Fruit fly (Drosophila melanogaster): ENCODE measurements around the gene Sld5.

The Sld5 gene

dm6 chr3R:26021195-26021914 is 35.0 kb downstream of the Sld5 start (continued):
- TF ChIP-seq dmrt93B (GFP tag; optimal IDR thresholded peaks at IDR 0.05), result peak; percentile 93
- peak; percentile 94 for TF ChIP-seq woc (GFP tag; optimal IDR thresholded peaks at IDR 0.05)
- peak; percentile 54 for TF ChIP-seq Hnf4 (GFP tag; optimal IDR thresholded peaks at IDR 0.05)
- TF ChIP-seq foxo (GFP tag; optimal IDR thresholded peaks at IDR 0.05), result peak in 1 of 2 experiments; percentile 91
- no peak for TF ChIP-seq sage (GFP tag; optimal IDR thresholded peaks at IDR 0.05)

dm6 chr3R:26020244-26021171 is 35.8 kb downstream of the Sld5 start:
- TF ChIP-seq sv (GFP tag; optimal IDR thresholded peaks at IDR 0.05) (peak; percentile 54), OdsH (GFP tag; optimal IDR thresholded peaks at IDR 0.05) (peak; percentile 67), Sp1 (GFP tag; optimal IDR thresholded peaks at IDR 0.05) (peak; percentile 42), sage (GFP tag; optimal IDR thresholded peaks at IDR 0.05) (peak; percentile 0), Hnf4 (GFP tag; optimal IDR thresholded peaks at IDR 0.05) (peak; percentile 6), CG32264 (GFP tag; optimal IDR thresholded peaks at IDR 0.05) (no peak), Dif (GFP tag; optimal IDR thresholded peaks at IDR 0.05; ENCODE audit: partially characterized antibody) (peak; percentile 75), Hr83 (GFP tag; optimal IDR thresholded peaks at IDR 0.05; ENCODE audit: poor library complexity, severe bottlenecking) (peak; percentile 62), dmrt93B (GFP tag; optimal IDR thresholded peaks at IDR 0.05) (no peak), Jra (GFP tag; optimal IDR thresholded peaks at IDR 0.05) (peak; percentile 32), h (GFP tag; optimal IDR thresholded peaks at IDR 0.05) (peak; percentile 51), fru (GFP tag; optimal IDR thresholded peaks at IDR 0.05) (peak; percentile 48), dsf (GFP tag; optimal IDR thresholded peaks at IDR 0.05; ENCODE audit: borderline replicate concordance) (no peak), HLH106 (tag; optimal IDR thresholded peaks at IDR 0.05) (peak; percentile 31), Abd-B (GFP tag; optimal IDR thresholded peaks at IDR 0.05) (no peak), pan (optimal IDR thresholded peaks at IDR 0.05) (no peak), jim (GFP tag; optimal IDR thresholded peaks at IDR 0.05) (no peak), Vsx2 (GFP tag; optimal IDR thresholded peaks at IDR 0.05; ENCODE audit: partially characterized antibody) (no peak), Dfd (GFP tag; optimal IDR thresholded peaks at IDR 0.05) (no peak), lola (GFP tag; optimal IDR thresholded peaks at IDR 0.05) (no peak), Rel (GFP tag; optimal IDR thresholded peaks at IDR 0.05) (peak; percentile 2), Rel (tag; optimal IDR thresholded peaks at IDR 0.05) (no peak), Mio (GFP tag; optimal IDR thresholded peaks at IDR 0.05) (no peak), brk (GFP tag; optimal IDR thresholded peaks at IDR 0.05) (no peak), GATAd (GFP tag; optimal IDR thresholded peaks at IDR 0.05) (no peak), psq (GFP tag; optimal IDR thresholded peaks at IDR 0.05) (peak; percentile 48), usp (GFP tag; optimal IDR thresholded peaks at IDR 0.05) (no peak), CrebA (GFP tag; optimal IDR thresholded peaks at IDR 0.05; ENCODE audit: borderline replicate concordance) (no peak), foxo (GFP tag; optimal IDR thresholded peaks at IDR 0.05) (peak in 1 of 2 experiments; percentile 66), ey (GFP tag; optimal IDR thresholded peaks at IDR 0.05) (peak; percentile 55), Myc (optimal IDR thresholded peaks at IDR 0.05) (no peak), woc (GFP tag; optimal IDR thresholded peaks at IDR 0.05) (no peak), rgr (GFP tag; optimal IDR thresholded peaks at IDR 0.05) (peak; percentile 71), dl (GFP tag; optimal IDR thresholded peaks at IDR 0.05; ENCODE audit: insufficient read depth in 1 of 2, partially characterized antibody in 2 of 2) (peak; percentile 9 to 76), N (GFP tag; optimal IDR thresholded peaks at IDR 0.05) (no peak), br (GFP tag; optimal IDR thresholded peaks at IDR 0.05) (no peak), Hr78 (GFP tag; optimal IDR thresholded peaks at IDR 0.05) (no peak), CG9705 (GFP tag; optimal IDR thresholded peaks at IDR 0.05) (no peak), tai (GFP tag; optimal IDR thresholded peaks at IDR 0.05) (no peak)

Data from whole organism, wandering third instar larva.